Worm (Caenorhabditis elegans) whole organism, L1 larva: ENCODE results near the gene mop-25.2.

Source experiments
- aha-1 ChIP-seq: fragments of 150-350 bp; optimal IDR thresholded peaks from 2 replicates; lab custom pipeline; 2014; ENCODE audit warnings: missing biosample characterization, missing genetic modification characterization
- aly-2 ChIP-seq: fragments of 150-350 bp; optimal IDR thresholded peaks from 2 replicates; lab custom pipeline; 2014; ENCODE audit warnings: missing biosample characterization, missing genetic modification characterization
- ces-1 ChIP-seq: fragments of 150-350 bp; optimal IDR thresholded peaks from 2 replicates; lab custom pipeline; 2014; ENCODE audit warnings: missing biosample characterization, missing genetic modification reagents, missing genetic modification characterization
- dpl-1 ChIP-seq, 3 experiments: fragments of 150-350 bp in 2 of 3; sonication (generic microtip) in 1 of 3; optimal IDR thresholded peaks; 2 replicates each; lab custom pipeline; 2014 to 2017; ENCODE audit warnings: missing biosample characterization in 3 of 3, missing genetic modification characterization in 3 of 3, missing genetic modification reagents in 3 of 3
- nhr-237 ChIP-seq: fragments of 150-350 bp; optimal IDR thresholded peaks from 2 replicates; lab custom pipeline; 2014; ENCODE audit warnings: missing biosample characterization, missing genetic modification characterization
- nhr-71 ChIP-seq: sonication (generic microtip); optimal IDR thresholded peaks from 2 replicates; lab custom pipeline; 2016; ENCODE audit warnings: mild to moderate bottlenecking, missing genetic modification characterization, moderate library complexity, missing compliant biosample characterization
- unc-62 ChIP-seq: fragments of 150-350 bp; optimal IDR thresholded peaks from 2 replicates; lab custom pipeline; 2014; ENCODE audit warnings: missing biosample characterization, missing genetic modification reagents, missing genetic modification characterization
- unc-86 ChIP-seq: sonication (generic microtip); optimal IDR thresholded peaks from 2 replicates; lab custom pipeline; 2016; ENCODE audit warnings: missing genetic modification characterization, missing compliant biosample characterization
- vab-15 ChIP-seq: sonication (generic microtip); optimal IDR thresholded peaks from 2 replicates; lab custom pipeline; 2017; ENCODE audit warnings: missing genotype, mild to moderate bottlenecking, missing genetic modification characterization, missing compliant biosample characterization
- zip-4 ChIP-seq: fragments of 200-800 bp; sonication (Bioruptor generic); optimal IDR thresholded peaks from 2 replicates; lab custom pipeline; 2018; ENCODE audit warnings: mild to moderate bottlenecking, missing genetic modification characterization, moderate library complexity, missing compliant biosample characterization
- ztf-11 ChIP-seq, 2 experiments: sonication (generic microtip); optimal IDR thresholded peaks; 2 replicates each; lab custom pipeline; 2016 to 2017; ENCODE audit warnings: missing genetic modification characterization in 2 of 2, missing biosample characterization in 1 of 2, missing compliant biosample characterization in 1 of 2
- ztf-4 ChIP-seq: fragments of 150-350 bp; optimal IDR thresholded peaks from 2 replicates; lab custom pipeline; 2014; ENCODE audit warnings: missing biosample characterization, missing genetic modification characterization

DNA sequence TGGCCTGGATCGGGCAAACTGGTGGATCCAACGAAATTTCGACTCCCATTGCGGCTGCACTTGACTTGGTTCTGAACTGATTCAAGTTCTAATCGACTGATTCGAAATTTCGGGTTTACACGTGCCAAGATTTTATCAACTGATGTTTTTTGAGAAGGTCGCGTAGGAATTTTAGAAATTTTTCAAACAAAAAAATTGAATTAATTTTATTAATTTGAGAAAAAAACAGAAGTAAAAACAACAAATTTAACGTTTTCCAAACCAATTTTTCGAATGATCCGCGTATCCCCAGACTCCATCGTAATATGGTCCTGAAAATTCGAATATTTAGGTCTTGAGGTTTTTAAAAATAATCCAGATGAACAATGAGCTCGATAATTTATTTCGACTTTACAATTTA is 50.6 kb downstream of the mop-25.2 start, which contains the start of gene ZK1307.3:
- TF ChIP-seq nhr-237 (tag; lab: Kevin White, UChicago) (no peak), aha-1 (tag; lab: Kevin White, UChicago) (no peak), dpl-1 (GFP tag; optimal IDR thresholded peaks at IDR 0.05; lab: Kevin White, UChicago) (no peak), unc-62 (no peak), zip-4 (GFP tag; lab: Kevin White, UChicago) (no peak), nhr-71 (tag; lab: Kevin White, UChicago) (no peak), ztf-11 (tag; optimal IDR thresholded peaks at IDR 0.05; lab: Kevin White, UChicago) (no peak), ztf-4 (tag; lab: Kevin White, UChicago) (no peak), unc-86 (tag; lab: Kevin White, UChicago) (no peak), ces-1 (GFP tag; lab: Kevin White, UChicago) (no peak), vab-15 (tag; lab: Kevin White, UChicago) (no peak), aly-2 (tag; lab: Kevin White, UChicago) (no peak)
